Worm (Caenorhabditis elegans): ENCODE data around the gene srh-28.

srh-28 gene

DNA sequence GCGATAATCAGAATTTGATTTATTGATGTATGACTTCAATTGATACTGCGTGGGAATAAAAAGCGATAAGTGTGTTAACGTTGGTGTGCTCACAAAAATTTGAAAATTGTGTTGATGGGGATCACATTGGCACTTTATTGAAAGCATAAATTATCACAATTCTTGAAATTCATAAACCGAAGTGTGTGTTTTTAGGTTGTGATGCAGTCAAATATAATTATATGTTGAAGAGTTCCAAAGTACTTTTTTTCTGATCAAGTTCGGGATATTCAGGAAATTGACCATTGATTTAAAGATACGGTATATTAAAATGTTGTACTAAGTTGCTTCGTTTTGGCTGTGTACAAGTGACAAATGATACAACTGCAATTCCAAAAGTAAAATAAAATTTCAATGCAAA lies at the start of gene srh-28:
Gene srh-28, minus strand, starts transcription at position 101 of the 400 bp plus-strand sequence.
- TF ChIP-seq lag-1 (GFP tag; IDR thresholded peaks at IDR 0.05) = no peak
- TF ChIP-seq ceh-79 (tag; optimal IDR thresholded peaks at IDR 0.05) = no peak
- no peak for TF ChIP-seq let-526 (GFP tag; IDR thresholded peaks at IDR 0.05)
- no peak for TF ChIP-seq Y67H2A.10 (GFP tag; conservative IDR thresholded peaks at IDR 0.05)
- no peak for TF ChIP-seq madf-8 (GFP tag; conservative IDR thresholded peaks at IDR 0.05)
- no peak for TF ChIP-seq ama-1 (optimal IDR thresholded peaks at IDR 0.05)
- TF ChIP-seq ama-1 (GFP tag; optimal IDR thresholded peaks at IDR 0.05) = no peak
- TF ChIP-seq nhr-27 (tag; optimal IDR thresholded peaks at IDR 0.05) = no peak

DNA sequence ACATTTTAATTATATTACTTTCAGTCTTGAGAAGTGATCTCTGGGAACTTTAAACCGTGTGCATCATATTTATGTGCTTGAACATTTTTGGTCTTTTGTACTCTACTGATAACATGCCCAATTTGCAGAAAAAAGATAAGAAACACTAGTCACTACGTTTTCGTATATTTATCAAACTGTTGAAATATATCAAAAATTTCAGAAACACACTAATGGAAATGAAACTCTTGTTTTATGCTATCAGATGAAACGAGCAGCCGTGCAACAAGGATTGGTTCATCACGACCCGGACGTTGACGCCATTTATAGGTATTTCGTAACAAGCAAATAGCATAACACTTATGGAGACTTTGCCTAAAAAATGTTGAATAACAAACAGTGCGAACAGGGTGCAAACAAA lies 47.8 kb upstream of the srh-28 start:
- TF ChIP-seq nhr-80 (tag; optimal IDR thresholded peaks at IDR 0.05) (peak; percentile 93), mcd-1 (GFP tag; IDR thresholded peaks at IDR 0.05) (no peak), ets-4 (GFP tag; optimal IDR thresholded peaks at IDR 0.05) (peak; percentile 67), hsf-1 (GFP tag; IDR thresholded peaks at IDR 0.05) (no peak), cebp-1 (GFP tag; IDR thresholded peaks at IDR 0.05) (peak; percentile 82), cebp-1 (tag; optimal IDR thresholded peaks at IDR 0.05) (no peak), K12H6.12 (tag; optimal IDR thresholded peaks at IDR 0.05) (no peak), pha-4 (tag; optimal IDR thresholded peaks at IDR 0.05) (no peak), tbx-9 (tag; optimal IDR thresholded peaks at IDR 0.05; ENCODE audit: borderline replicate concordance) (no peak)

DNA sequence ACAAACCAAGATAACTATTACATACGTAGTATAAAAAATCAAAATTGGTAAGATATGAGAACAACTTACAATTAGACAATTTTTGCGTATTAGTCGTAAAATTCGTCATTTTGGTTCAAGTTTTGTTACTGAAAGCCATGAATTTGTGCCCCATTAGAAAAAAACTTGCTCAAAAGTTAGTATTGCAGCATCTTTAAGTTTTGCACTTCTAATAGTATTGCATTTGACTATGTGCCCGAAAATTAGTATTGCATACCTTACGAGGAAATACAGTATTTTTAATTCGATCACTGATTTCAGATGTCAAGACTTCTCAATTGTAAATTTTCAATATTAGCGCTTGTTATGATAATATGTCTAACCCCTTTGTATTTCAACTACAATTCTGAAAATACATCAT lies 45.9 kb upstream of the srh-28 start, which contains the start of gene T15B7.8:
Gene T15B7.8, plus strand, starts transcription at position 301 of the 400 bp plus-strand sequence.
- TF ChIP-seq akir-1 (GFP tag; optimal IDR thresholded peaks at IDR 0.05) (no peak), B0035.1 (tag; optimal IDR thresholded peaks at IDR 0.05) (no peak), lin-26 (GFP tag; IDR thresholded peaks at IDR 0.05) (no peak), F33H1.4 (GFP tag; IDR thresholded peaks at IDR 0.05) (no peak), nhr-80 (tag; optimal IDR thresholded peaks at IDR 0.05) (no peak), T26A5.8 (tag; optimal IDR thresholded peaks at IDR 0.05) (no peak), bed-1 (GFP tag; IDR thresholded peaks at IDR 0.05) (no peak), egl-18 (GFP tag; IDR thresholded peaks at IDR 0.05) (no peak), sdz-38 (tag; optimal IDR thresholded peaks at IDR 0.05) (no peak), let-607 (tag; optimal IDR thresholded peaks at IDR 0.05) (no peak), ccch-3 (GFP tag; optimal IDR thresholded peaks at IDR 0.05) (no peak), athp-1 (tag; optimal IDR thresholded peaks at IDR 0.05) (no peak), let-526 (GFP tag; IDR thresholded peaks at IDR 0.05) (no peak), egrh-3 (GFP tag; IDR thresholded peaks at IDR 0.05) (no peak), F52B5.7 (tag; optimal IDR thresholded peaks at IDR 0.05) (no peak)

DNA sequence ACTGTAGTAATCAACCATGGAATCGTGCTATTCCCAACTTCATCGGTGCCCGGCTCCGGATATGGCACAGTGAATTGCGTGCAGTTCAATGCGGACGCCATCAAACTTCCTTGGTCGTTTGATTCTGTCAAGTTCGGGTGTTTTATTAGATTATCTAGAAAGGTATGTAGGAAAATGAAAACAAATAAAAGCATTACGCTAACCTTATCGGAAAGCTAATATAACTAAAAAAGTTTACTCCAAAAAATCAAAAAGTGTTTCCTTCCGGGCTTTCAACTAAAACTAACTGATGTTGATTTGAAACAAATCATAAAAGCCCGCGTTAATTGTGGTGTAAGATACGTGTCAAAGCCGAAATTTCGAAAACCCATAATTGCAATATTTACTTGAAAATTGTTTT lies 44.2 kb upstream of the srh-28 start, which contains the start of gene dmsr-13:
Gene dmsr-13, minus strand, starts transcription at position 101 of the 400 bp plus-strand sequence.
- TF ChIP-seq chd-7 (tag; optimal IDR thresholded peaks at IDR 0.05) (no peak), ztf-22 (GFP tag; optimal IDR thresholded peaks at IDR 0.05) (no peak), pha-4 (tag; optimal IDR thresholded peaks at IDR 0.05) (no peak), cebp-1 (GFP tag; IDR thresholded peaks at IDR 0.05) (no peak), cebp-1 (tag; optimal IDR thresholded peaks at IDR 0.05) (no peak), lsy-27 (tag; optimal IDR thresholded peaks at IDR 0.05; ENCODE audit: borderline replicate concordance, insufficient read depth) (no peak), let-607 (tag; optimal IDR thresholded peaks at IDR 0.05) (no peak), ZK185.1 (tag; optimal IDR thresholded peaks at IDR 0.05; ENCODE audit: poor library complexity, severe bottlenecking) (no peak), madf-8 (GFP tag; conservative IDR thresholded peaks at IDR 0.05) (no peak), mxl-1 (tag; optimal IDR thresholded peaks at IDR 0.05) (no peak), ztf-25 (GFP tag; IDR thresholded peaks at IDR 0.05) (no peak)
